Worm (Caenorhabditis elegans) whole organism, L4 larva: ENCODE measurements around the gene nyn-3.

Experiments
- D1046.2 ChIP-seq: fragments of 200-800 bp; sonication (Bioruptor generic); IDR thresholded peaks from 2 replicates; pipeline ENCODE4 v1.3.6; 2022; ENCODE audit warnings: missing genetic modification characterization, missing compliant biosample characterization
- F37D6.2 ChIP-seq: sonication (generic microtip); optimal IDR thresholded peaks from 2 replicates; lab custom pipeline; 2016; ENCODE audit warnings: mild to moderate bottlenecking, missing genetic modification characterization, missing compliant biosample characterization
- F44E2.7 ChIP-seq: fragments of 200-800 bp; sonication (Bioruptor generic); IDR thresholded peaks from 2 replicates; pipeline ENCODE4 v2.1.2; 2022; ENCODE audit warnings: missing genetic modification characterization, missing compliant biosample characterization
- ZK546.5 ChIP-seq, 2 experiments: sonication (generic microtip); optimal IDR thresholded peaks; 2 replicates each; lab custom pipeline; 2017; ENCODE audit warnings: missing biosample characterization in 2 of 2, missing genetic modification characterization in 2 of 2
- arid-1 ChIP-seq: fragments of 200-800 bp; sonication (Bioruptor generic); conservative IDR thresholded peaks from 2 replicates; pipeline ENCODE4 v1.3.6; 2022; ENCODE audit warnings: missing genetic modification reagents, missing genetic modification characterization, missing compliant biosample characterization
- attf-4 ChIP-seq: sonication (generic microtip); optimal IDR thresholded peaks from 3 replicates; lab custom pipeline; 2017; ENCODE audit warnings: missing biosample characterization, missing genetic modification characterization
- ceh-28 ChIP-seq: fragments of 150-350 bp; optimal IDR thresholded peaks from 2 replicates; lab custom pipeline; 2014; ENCODE audit warnings: missing biosample characterization, missing genetic modification reagents, missing genetic modification characterization
- cey-2 ChIP-seq: sonication (generic microtip); optimal IDR thresholded peaks from 3 replicates; lab custom pipeline; 2017; ENCODE audit warnings: missing genetic modification characterization, mild to moderate bottlenecking, missing compliant biosample characterization, antibody characterized with exemption, borderline replicate concordance; ENCODE audit not compliant: insufficient read depth
- daf-16 ChIP-seq, 3 experiments: sonication (generic microtip); optimal IDR thresholded peaks; 2 replicates each; lab custom pipeline; 2016 to 2017; ENCODE audit warnings: missing genetic modification characterization in 3 of 3, missing genetic modification reagents in 3 of 3, mild to moderate bottlenecking in 2 of 3, missing compliant biosample characterization in 2 of 3, missing biosample characterization in 1 of 3, moderate library complexity in 1 of 3
- dmd-6 ChIP-seq: fragments of 200-800 bp; sonication (Bioruptor generic); IDR thresholded peaks from 2 replicates; pipeline ENCODE4 v1.3.6; 2022; ENCODE audit warnings: missing genetic modification reagents, missing genetic modification characterization, missing compliant biosample characterization
- dve-1 ChIP-seq: sonication (generic microtip); optimal IDR thresholded peaks from 2 replicates; lab custom pipeline; 2017; ENCODE audit warnings: antibody characterized with exemption, mild to moderate bottlenecking, missing genetic modification characterization, missing compliant biosample characterization; ENCODE audit not compliant: insufficient read depth
- gei-8 ChIP-seq: fragments of 200-800 bp; sonication (Bioruptor generic); optimal IDR thresholded peaks from 2 replicates; lab custom pipeline; 2018; ENCODE audit warnings: mild to moderate bottlenecking, missing genetic modification characterization, missing compliant biosample characterization
- hlh-11 ChIP-seq: fragments of 200-800 bp; sonication (Bioruptor generic); optimal IDR thresholded peaks from 2 replicates; lab custom pipeline; 2018; ENCODE audit warnings: mild to moderate bottlenecking, missing genetic modification characterization, missing compliant biosample characterization
- hlh-30 ChIP-seq: sonication (generic microtip); optimal IDR thresholded peaks from 2 replicates; lab custom pipeline; 2017; ENCODE audit warnings: antibody characterized with exemption, mild to moderate bottlenecking, missing genetic modification characterization, missing compliant biosample characterization; ENCODE audit not compliant: insufficient read depth
- lin-1 ChIP-seq: fragments of 200-800 bp; sonication (Bioruptor generic); IDR thresholded peaks from 2 replicates; pipeline ENCODE4 v1.3.6; 2022; ENCODE audit warnings: missing genetic modification reagents, missing genetic modification characterization, missing compliant biosample characterization
- lin-13 ChIP-seq: fragments of 150-350 bp; optimal IDR thresholded peaks from 2 replicates; lab custom pipeline; 2014; ENCODE audit warnings: missing biosample characterization, missing genetic modification reagents, missing genetic modification characterization
- lin-38 ChIP-seq: fragments of 200-800 bp; sonication (Bioruptor generic); IDR thresholded peaks from 2 replicates; pipeline ENCODE4 v1.3.6; 2022; ENCODE audit warnings: missing genetic modification reagents, missing genetic modification characterization, missing compliant biosample characterization
- madf-5 ChIP-seq, 2 experiments: fragments of 200-800 bp; sonication (Bioruptor generic); IDR thresholded peaks; 2 replicates each; pipeline ENCODE4 v1.3.6; 2022; ENCODE audit warnings: missing compliant biosample characterization in 2 of 2, missing genetic modification characterization in 2 of 2
- madf-9 ChIP-seq: fragments of 200-800 bp; sonication (Bioruptor generic); conservative IDR thresholded peaks from 2 replicates; pipeline ENCODE4 v1.3.6; 2022; ENCODE audit warnings: missing genetic modification reagents, missing genetic modification characterization, missing compliant biosample characterization
- mdl-1 ChIP-seq, 2 experiments: fragments of 150-350 bp in 1 of 2; sonication (generic microtip) in 1 of 2; optimal IDR thresholded peaks; 2 replicates each; lab custom pipeline; 2014 to 2017; ENCODE audit warnings: missing biosample characterization in 2 of 2, missing genetic modification characterization in 2 of 2
- mdt-29 ChIP-seq: fragments of 200-800 bp; sonication (Bioruptor generic); IDR thresholded peaks from 2 replicates; pipeline ENCODE4 v1.3.6; 2022; ENCODE audit warnings: missing genetic modification reagents, missing genetic modification characterization, missing compliant biosample characterization
- mes-2 ChIP-seq: sonication (generic microtip); optimal IDR thresholded peaks from 2 replicates; lab custom pipeline; 2016; ENCODE audit warnings: missing genotype, mild to moderate bottlenecking, missing genetic modification characterization, missing compliant biosample characterization; ENCODE audit not compliant: poor library complexity, severe bottlenecking
- mxl-2 ChIP-seq: fragments of 200-800 bp; sonication (Bioruptor generic); conservative IDR thresholded peaks from 2 replicates; pipeline ENCODE4 v1.3.6; 2022; ENCODE audit warnings: missing genetic modification reagents, missing genetic modification characterization, missing compliant biosample characterization
- nhr-10 ChIP-seq: fragments of 150-350 bp; optimal IDR thresholded peaks from 2 replicates; lab custom pipeline; 2014; ENCODE audit warnings: missing biosample characterization, missing genetic modification characterization
- nhr-102 ChIP-seq: sonication (generic microtip); optimal IDR thresholded peaks from 2 replicates; lab custom pipeline; 2016; ENCODE audit warnings: mild to moderate bottlenecking, missing genetic modification characterization, moderate library complexity, missing compliant biosample characterization
- nhr-111 ChIP-seq: fragments of 200-800 bp; sonication (Bioruptor generic); optimal IDR thresholded peaks from 2 replicates; lab custom pipeline; 2018; ENCODE audit warnings: mild to moderate bottlenecking, missing genetic modification characterization, missing compliant biosample characterization
- nhr-28 ChIP-seq: fragments of 150-350 bp; optimal IDR thresholded peaks from 2 replicates; lab custom pipeline; 2014; ENCODE audit warnings: missing biosample characterization, missing genetic modification characterization
- nhr-41 ChIP-seq: fragments of 200-800 bp; sonication (Bioruptor generic); IDR thresholded peaks from 2 replicates; pipeline ENCODE4 v1.3.6; 2022; ENCODE audit warnings: missing genetic modification reagents, missing genetic modification characterization, missing compliant biosample characterization
- nhr-77 ChIP-seq: fragments of 150-350 bp; optimal IDR thresholded peaks from 2 replicates; lab custom pipeline; 2014; ENCODE audit warnings: missing biosample characterization, missing genetic modification characterization
- php-3 ChIP-seq: fragments of 200-800 bp; sonication (Bioruptor generic); IDR thresholded peaks from 2 replicates; pipeline ENCODE4 v1.3.6; 2022; ENCODE audit warnings: missing genetic modification reagents, missing genetic modification characterization, missing compliant biosample characterization
- pqm-1 ChIP-seq: sonication (generic microtip); optimal IDR thresholded peaks from 2 replicates; lab custom pipeline; 2017; ENCODE audit warnings: missing biosample characterization, missing genetic modification characterization
- skn-1 ChIP-seq: fragments of 150-350 bp; optimal IDR thresholded peaks from 2 replicates; lab custom pipeline; 2014; ENCODE audit warnings: missing biosample characterization, missing genetic modification characterization
- snpc-1.2 ChIP-seq: fragments of 200-800 bp; sonication (Bioruptor generic); IDR thresholded peaks from 2 replicates; pipeline ENCODE4 v1.3.6; 2022; ENCODE audit warnings: missing genetic modification reagents, missing genetic modification characterization, missing compliant biosample characterization
- spr-1 ChIP-seq: sonication (generic microtip); optimal IDR thresholded peaks from 2 replicates; lab custom pipeline; 2016; ENCODE audit warnings: mild to moderate bottlenecking, missing genetic modification characterization, missing compliant biosample characterization
- spr-3 ChIP-seq: fragments of 200-800 bp; sonication (Bioruptor generic); optimal IDR thresholded peaks from 2 replicates; lab custom pipeline; 2018; ENCODE audit warnings: mild to moderate bottlenecking, missing genetic modification characterization, missing compliant biosample characterization
- tag-97 ChIP-seq: fragments of 200-800 bp; sonication (Bioruptor generic); IDR thresholded peaks from 2 replicates; pipeline ENCODE4 v1.3.6; 2022; ENCODE audit warnings: missing genetic modification characterization, missing compliant biosample characterization
- tra-1 ChIP-seq: fragments of 200-800 bp; sonication (Bioruptor generic); IDR thresholded peaks from 2 replicates; pipeline ENCODE4 v1.3.6; 2022; ENCODE audit warnings: missing genetic modification reagents, missing genetic modification characterization, missing compliant biosample characterization
- unc-62 ChIP-seq, 3 experiments: fragments of 150-350 bp in 1 of 3; sonication (generic microtip); optimal IDR thresholded peaks in 2 of 3; peaks in 1 of 3; 1 replicate in 1 of 3; 2 replicates in 2 of 3; lab custom pipeline; 2014 to 2017; ENCODE audit warnings: missing biosample characterization in 3 of 3, missing genetic modification characterization in 3 of 3, missing genetic modification reagents in 3 of 3, missing genotype in 1 of 3
- zip-11 ChIP-seq: fragments of 200-800 bp; sonication (Bioruptor generic); IDR thresholded peaks from 2 replicates; pipeline ENCODE4 v1.3.6; 2022; ENCODE audit warnings: missing genetic modification characterization, missing compliant biosample characterization
- ztf-7 ChIP-seq: fragments of 150-350 bp; optimal IDR thresholded peaks from 2 replicates; lab custom pipeline; 2014; ENCODE audit warnings: missing biosample characterization, missing genetic modification characterization

The nyn-3 gene

ce11 chrII:6283074-6283473, 9.4 kb downstream of the nyn-3 start, which contains the start of gene F13H8.1:
Gene F13H8.1 (plus strand): TSS chrII:6283384.
- TF ChIP-seq nhr-28 (tag; lab: Kevin White, UChicago) (peak; percentile 56), nhr-41 (GFP tag; lab: Robert Waterston, UW) (no peak), dmd-6 (GFP tag; lab: Robert Waterston, UW) (peak; percentile 33; the same call in 1 of the 2 replicates), pqm-1 (tag; lab: Kevin White, UChicago) (peak; percentile 63), nhr-77 (no peak), hlh-30 (tag; lab: Kevin White, UChicago) (peak; percentile 52), php-3 (GFP tag; lab: Robert Waterston, UW) (peak; percentile 64; the same call in 1 of the 2 replicates), daf-16 (GFP tag; optimal IDR thresholded peaks at IDR 0.05; lab: Kevin White, UChicago) (no peak), daf-16 (tag; optimal IDR thresholded peaks at IDR 0.05; lab: Kevin White, UChicago) (peak; percentile 76), hlh-11 (tag; lab: Kevin White, UChicago) (peak; percentile 58), dve-1 (tag; lab: Kevin White, UChicago) (peak; percentile 64), nhr-102 (tag; lab: Kevin White, UChicago) (no peak)

DNA sequence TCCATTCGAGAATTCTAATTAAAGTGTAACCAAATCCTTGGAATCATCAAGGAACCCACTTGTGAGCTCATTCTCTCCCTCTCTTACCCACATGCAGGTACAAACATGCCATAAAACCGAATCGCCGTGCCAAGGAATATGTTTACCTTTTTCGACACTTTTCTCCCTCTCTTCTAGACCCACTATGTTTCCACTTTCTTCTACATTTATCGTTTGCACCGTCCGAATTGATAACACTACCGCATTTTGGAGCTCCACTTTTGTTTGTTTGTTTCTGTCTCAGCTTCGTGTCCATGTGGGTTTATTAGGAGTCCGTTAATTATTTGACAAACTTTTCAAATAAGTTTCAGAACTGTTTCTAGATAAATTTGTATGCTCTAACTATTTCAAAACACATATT, 10.5 kb downstream of the nyn-3 start:
- TF ChIP-seq cey-2 (tag; lab: Kevin White, UChicago) (no peak), tag-97 (GFP tag; lab: Robert Waterston, UW) (no peak), ZK546.5 (tag; optimal IDR thresholded peaks at IDR 0.05; lab: Kevin White, UChicago) (no peak), spr-1 (tag; lab: Kevin White, UChicago) (no peak), nhr-10 (tag; lab: Kevin White, UChicago) (no peak), F37D6.2 (tag; lab: Kevin White, UChicago) (no peak), spr-3 (GFP tag; lab: Kevin White, UChicago) (no peak), madf-5 (GFP tag; IDR thresholded peaks at IDR 0.05; lab: Robert Waterston, UW) (no peak), lin-38 (GFP tag; lab: Robert Waterston, UW) (no peak), nhr-28 (tag; lab: Kevin White, UChicago) (peak; percentile 45), skn-1 (tag; lab: Kevin White, UChicago) (no peak), nhr-102 (tag; lab: Kevin White, UChicago) (no peak), madf-9 (no peak), attf-4 (tag; lab: Kevin White, UChicago) (no peak), dve-1 (tag; lab: Kevin White, UChicago) (no peak), mdl-1 (tag; optimal IDR thresholded peaks at IDR 0.05; lab: Kevin White, UChicago) (no peak), snpc-1.2 (GFP tag; lab: Robert Waterston, UW) (no peak), ztf-7 (tag; lab: Kevin White, UChicago) (no peak), pqm-1 (tag; lab: Kevin White, UChicago) (peak; percentile 59), php-3 (GFP tag; lab: Robert Waterston, UW) (peak; percentile 24; the same call in 1 of the 2 replicates), arid-1 (GFP tag; lab: Robert Waterston, UW) (no peak), unc-62 (GFP tag; optimal IDR thresholded peaks at IDR 0.05 in 1 of 2; lab: Kevin White, UChicago) (no peak), unc-62 (tag; optimal IDR thresholded peaks at IDR 0.05; lab: Kevin White, UChicago) (no peak), gei-8 (GFP tag; lab: Kevin White, UChicago) (no peak), nhr-77 (peak; percentile 9), daf-16 (GFP tag; optimal IDR thresholded peaks at IDR 0.05; lab: Kevin White, UChicago) (no peak), daf-16 (tag; optimal IDR thresholded peaks at IDR 0.05; lab: Kevin White, UChicago) (peak; percentile 69)

DNA sequence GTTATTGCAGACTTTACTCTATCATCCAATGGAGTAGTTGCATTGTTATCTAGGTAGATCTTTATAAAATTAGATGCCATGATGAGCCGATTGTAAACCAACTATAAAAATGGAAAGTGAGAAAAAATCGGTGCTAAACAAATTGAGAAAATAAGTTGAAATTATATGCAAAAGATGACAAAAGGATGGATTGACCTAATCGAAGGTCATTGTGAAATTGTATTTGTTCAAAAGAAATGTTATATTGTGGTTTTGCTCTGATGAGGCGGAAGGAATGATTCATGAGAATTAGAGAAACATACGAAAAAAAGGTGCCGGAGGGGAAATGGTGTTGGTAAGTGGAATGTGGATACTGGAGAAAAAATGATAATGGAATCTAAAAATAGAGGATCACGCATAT, 11.4 kb downstream of the nyn-3 start, which contains the start of gene scly-1:
scly-1 (minus strand) TSS at position 101 of the 400 bp plus-strand sequence.
- TF ChIP-seq lin-1 (GFP tag; lab: Robert Waterston, UW) (no peak), ztf-7 (tag; lab: Kevin White, UChicago) (no peak), dmd-6 (GFP tag; lab: Robert Waterston, UW) (no peak), mes-2 (tag; lab: Kevin White, UChicago) (no peak), ceh-28 (tag; lab: Kevin White, UChicago) (no peak), nhr-28 (tag; lab: Kevin White, UChicago) (no peak), php-3 (GFP tag; lab: Robert Waterston, UW) (no peak), mdt-29 (GFP tag; lab: Robert Waterston, UW) (no peak), nhr-111 (GFP tag; lab: Kevin White, UChicago) (no peak), D1046.2 (no peak), gei-8 (GFP tag; lab: Kevin White, UChicago) (no peak), lin-38 (GFP tag; lab: Robert Waterston, UW) (no peak), tra-1 (no peak), mxl-2 (GFP tag; lab: Robert Waterston, UW) (no peak), unc-62 (GFP tag; optimal IDR thresholded peaks at IDR 0.05 in 1 of 2; lab: Kevin White, UChicago) (no peak), unc-62 (tag; optimal IDR thresholded peaks at IDR 0.05; lab: Kevin White, UChicago) (no peak), zip-11 (GFP tag; lab: Robert Waterston, UW) (no peak), F44E2.7 (GFP tag; lab: Robert Waterston, UW) (no peak), pqm-1 (tag; lab: Kevin White, UChicago) (no peak), lin-13 (GFP tag; lab: Kevin White, UChicago) (no peak)
